Fruit fly (Drosophila melanogaster) whole organism, pupa: Measurements from ENCODE around the gene tll.

Source experiments
- CG10348 ChIP-seq: fragments of 200-800 bp; sonication (Bioruptor generic); IDR thresholded peaks from 2 replicates; pipeline ENCODE4 v1.3.6; 2022; ENCODE audit warnings: missing biosample characterization, missing genetic modification characterization
- CG12605 ChIP-seq: fragments of 200-800 bp; sonication (Bioruptor generic); IDR thresholded peaks from 2 replicates; pipeline ENCODE4 v1.3.6; 2022; ENCODE audit warnings: missing biosample characterization, missing genetic modification characterization
- CG13204 ChIP-seq: fragments of 200-800 bp; sonication (Bioruptor generic); optimal IDR thresholded peaks from 2 replicates; lab custom pipeline; 2018; ENCODE audit warnings: missing biosample characterization, mild to moderate bottlenecking, missing genetic modification characterization, moderate library complexity
- CG14655 ChIP-seq: fragments of 200-800 bp; sonication (Bioruptor generic); optimal IDR thresholded peaks from 3 replicates; lab custom pipeline; 2017; ENCODE audit warnings: mild to moderate bottlenecking, missing biosample characterization, missing genetic modification reagents, missing genetic modification characterization
- CG15710 ChIP-seq: fragments of 200-800 bp; sonication (Bioruptor generic); optimal IDR thresholded peaks from 2 replicates; lab custom pipeline; 2018; ENCODE audit warnings: missing biosample characterization, mild to moderate bottlenecking, missing genetic modification characterization, moderate library complexity
- CG17806 ChIP-seq: fragments of 200-800 bp; sonication (Bioruptor generic); optimal IDR thresholded peaks from 2 replicates; lab custom pipeline; 2018; ENCODE audit warnings: missing biosample characterization, mild to moderate bottlenecking, missing genetic modification characterization, moderate library complexity
- CG32121 ChIP-seq: fragments of 200-800 bp; sonication (Bioruptor generic); IDR thresholded peaks from 2 replicates; pipeline ENCODE4 v1.3.6; 2022; ENCODE audit warnings: missing biosample characterization, missing genetic modification characterization
- CG34367 ChIP-seq: fragments of 200-800 bp; sonication (Bioruptor generic); optimal IDR thresholded peaks from 2 replicates; lab custom pipeline; 2018; ENCODE audit warnings: missing biosample characterization, mild to moderate bottlenecking, missing genetic modification characterization
- CG4496 ChIP-seq: fragments of 200-800 bp; sonication (Bioruptor generic); IDR thresholded peaks from 3 replicates; pipeline ENCODE4 v1.3.6; 2022; ENCODE audit warnings: missing biosample characterization, missing genetic modification characterization
- CG8159 ChIP-seq: fragments of 200-800 bp; sonication (Bioruptor generic); optimal IDR thresholded peaks from 3 replicates; lab custom pipeline; 2018; ENCODE audit warnings: missing biosample characterization, mild to moderate bottlenecking, missing genetic modification characterization, moderate library complexity
- CG8301 ChIP-seq: fragments of 200-800 bp; sonication (Bioruptor generic); optimal IDR thresholded peaks from 2 replicates; lab custom pipeline; 2018; ENCODE audit warnings: missing biosample characterization, mild to moderate bottlenecking, missing genetic modification characterization
- CG9948 ChIP-seq: fragments of 200-800 bp; sonication (Bioruptor generic); optimal IDR thresholded peaks from 2 replicates; lab custom pipeline; 2018; ENCODE audit warnings: missing biosample characterization, mild to moderate bottlenecking, missing genetic modification characterization, moderate library complexity
- D1 ChIP-seq: fragments of 200-800 bp; sonication (Bioruptor generic); optimal IDR thresholded peaks from 2 replicates; lab custom pipeline; 2018; ENCODE audit warnings: missing biosample characterization, mild to moderate bottlenecking, missing genetic modification characterization, moderate library complexity
- EcR ChIP-seq: fragments of 200-800 bp; sonication (Bioruptor generic); optimal IDR thresholded peaks from 3 replicates; lab custom pipeline; 2019; ENCODE audit warnings: missing biosample characterization, missing genetic modification characterization, mild to moderate bottlenecking, moderate library complexity, missing genetic modification reagents
- Ets98B ChIP-seq: fragments of 200-800 bp; sonication (Bioruptor generic); IDR thresholded peaks from 2 replicates; pipeline ENCODE4 v1.3.6; 2022; ENCODE audit warnings: missing biosample characterization, missing genetic modification characterization
- Pif1A ChIP-seq: fragments of 200-800 bp; sonication (Bioruptor generic); optimal IDR thresholded peaks from 3 replicates; lab custom pipeline; 2016; ENCODE audit warnings: missing biosample characterization, missing genetic modification characterization
- Pif1B ChIP-seq: fragments of 200-800 bp; sonication (Bioruptor generic); optimal IDR thresholded peaks from 3 replicates; lab custom pipeline; 2016; ENCODE audit warnings: missing biosample characterization, missing genetic modification characterization
- Snoo ChIP-seq: fragments of 200-800 bp; sonication (Bioruptor generic); optimal IDR thresholded peaks from 3 replicates; lab custom pipeline; 2017; ENCODE audit warnings: missing biosample characterization, mild to moderate bottlenecking, missing genetic modification characterization, inconsistent platforms
- fd96Ca ChIP-seq: fragments of 200-800 bp; sonication (Bioruptor generic); IDR thresholded peaks from 3 replicates; pipeline ENCODE4 v1.3.6; 2022; ENCODE audit warnings: missing biosample characterization, missing genetic modification characterization
- gl ChIP-seq: fragments of 200-800 bp; sonication (Bioruptor generic); optimal IDR thresholded peaks from 2 replicates; lab custom pipeline; 2018; ENCODE audit warnings: missing biosample characterization, mild to moderate bottlenecking, missing genetic modification characterization
- rn ChIP-seq: fragments of 200-800 bp; sonication (Bioruptor generic); IDR thresholded peaks from 2 replicates; pipeline ENCODE4 v1.3.6; 2022; ENCODE audit warnings: missing biosample characterization, missing genetic modification characterization

tll gene

DNA sequence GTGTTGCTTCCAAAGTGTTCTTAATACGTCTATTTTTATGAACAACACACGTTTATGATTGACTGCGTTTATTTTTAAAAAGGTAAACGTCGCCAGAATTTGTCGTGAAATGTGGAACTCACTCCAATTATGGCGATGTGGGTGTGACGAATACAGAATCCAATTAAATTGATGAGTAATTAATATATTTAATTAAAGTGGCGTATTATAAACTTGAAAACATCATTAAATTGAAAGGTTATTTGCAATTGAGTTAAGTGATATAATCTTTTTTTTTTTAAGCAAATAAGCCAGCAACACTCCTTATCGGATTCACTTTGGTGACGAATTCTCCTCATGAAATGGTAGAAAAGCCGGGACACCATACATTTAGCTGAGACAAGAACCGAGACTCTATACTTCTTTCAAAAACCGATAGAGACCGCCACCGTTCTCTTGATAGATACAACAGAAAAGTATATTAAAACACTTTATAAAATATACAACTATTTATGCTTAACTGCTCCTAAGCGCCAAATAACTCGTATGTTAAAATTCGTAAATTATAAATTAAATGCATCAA, 18.3 kb downstream of the tll start:
- TF ChIP-seq CG4496 (GFP tag; lab: Robert Waterston, UW) (0 out of 3 replicates have a peak, but pooled peaks have one; percentile 11), D1 (tag; lab: Kevin White, UChicago) (peak; percentile 18), CG8301 (tag; lab: Kevin White, UChicago) (no peak)

DNA sequence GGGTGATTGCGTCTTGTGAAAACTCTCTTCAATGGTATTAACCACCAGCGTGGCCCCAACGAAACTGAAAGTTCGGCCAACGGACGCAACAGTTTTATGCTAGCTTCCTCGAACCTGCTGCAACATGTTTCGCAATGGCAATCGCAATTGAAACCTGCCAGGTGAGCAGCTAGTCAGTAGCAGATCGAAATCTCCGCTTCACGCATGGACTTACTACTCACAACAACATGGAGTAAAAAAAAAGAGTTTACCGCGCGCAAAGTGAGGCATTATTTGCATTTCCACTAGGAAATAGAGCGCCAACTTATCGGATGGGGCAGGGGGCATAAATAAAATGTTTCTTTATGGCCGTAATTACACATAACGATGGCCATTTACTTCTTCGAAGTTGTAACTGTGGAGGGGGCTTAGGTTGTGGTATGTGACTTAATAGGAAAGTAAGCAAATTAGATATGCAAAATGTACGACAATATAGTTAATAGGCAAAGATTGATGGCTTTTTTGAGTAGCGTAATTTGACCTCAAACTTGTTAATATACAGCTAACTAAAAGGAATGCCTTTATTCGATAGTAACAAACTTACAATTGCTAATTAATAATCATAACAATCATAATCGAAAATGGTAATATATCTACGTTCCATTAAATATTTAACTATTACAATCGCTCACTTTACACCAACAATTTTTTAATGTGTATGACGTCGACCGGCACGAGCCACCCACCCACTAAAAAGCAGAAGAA, 20.4 kb downstream of the tll start, which contains the start of gene CG15545:
TSS of gene CG15545 (minus strand) at position 51 of the 744 bp plus-strand sequence.
- peak; percentile 72 for TF ChIP-seq CG8301 (tag; lab: Kevin White, UChicago)
- no peak for TF ChIP-seq CG15710
- no peak for TF ChIP-seq CG8159 (tag; lab: Kevin White, UChicago)
- no peak for TF ChIP-seq Snoo (tag; lab: Kevin White, UChicago)
- TF ChIP-seq CG9948 (tag; lab: Kevin White, UChicago) = no peak
- TF ChIP-seq gl = no peak
- TF ChIP-seq CG14655 (GFP tag; lab: Kevin White, UChicago) = peak; percentile 77
- TF ChIP-seq, all 21 proteins: peak for 2

dm6 chr3R:30874679-30875078, 22.6 kb downstream of the tll start:
- TF ChIP-seq Ets98B (peak; percentile 38; the same call in 1 of the 2 replicates), fd96Ca (GFP tag; lab: Robert Waterston, UW) (0 out of 3 replicates have a peak, but pooled peaks have one; percentile 16), CG14655 (GFP tag; lab: Kevin White, UChicago) (peak; percentile 38), CG32121 (0 out of 2 replicates have a peak, but pooled peaks have one; percentile 11), CG8301 (tag; lab: Kevin White, UChicago) (peak; percentile 18), EcR (GFP tag; lab: Kevin White, UChicago) (no peak), CG13204 (GFP tag; lab: Kevin White, UChicago) (peak; percentile 1), CG12605 (GFP tag; lab: Robert Waterston, UW) (no peak), CG4496 (GFP tag; lab: Robert Waterston, UW) (0 out of 3 replicates have a peak, but pooled peaks have one; percentile 58)

DNA sequence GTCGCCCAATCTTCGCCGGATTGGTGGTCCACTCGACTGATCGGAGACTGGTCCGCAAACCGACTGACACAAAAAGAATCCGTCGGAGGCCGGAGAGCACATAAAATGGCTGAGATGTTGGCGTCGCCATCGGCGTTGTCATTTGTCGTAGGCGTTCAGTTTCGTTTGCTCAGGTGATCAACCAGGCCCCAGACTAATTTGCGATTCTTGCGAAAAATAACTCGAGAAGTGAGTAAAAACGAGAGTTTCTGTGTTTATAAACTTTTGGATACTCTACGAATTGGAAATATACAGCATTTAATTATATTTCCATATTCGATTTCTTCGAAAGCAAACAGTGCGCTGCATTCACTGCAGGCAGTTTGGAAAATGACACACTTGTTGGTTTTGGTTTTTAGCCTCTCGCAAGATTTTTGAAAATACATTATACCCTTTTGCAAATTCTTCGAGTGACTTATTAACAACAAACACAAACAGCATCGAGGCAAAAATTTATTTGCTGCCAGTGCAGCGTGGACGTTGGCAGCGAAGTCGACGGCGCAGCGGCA, 24.1 kb downstream of the tll start, which contains the start of gene CG15546:
TSS of gene CG15546 (minus strand) at position 51 of the 548 bp plus-strand sequence.
- TF ChIP-seq CG4496 (GFP tag; lab: Robert Waterston, UW) (peak; percentile 78), Pif1A (GFP tag; lab: Kevin White, UChicago) (no peak), D1 (tag; lab: Kevin White, UChicago) (no peak), fd96Ca (GFP tag; lab: Robert Waterston, UW) (peak; percentile 87), Snoo (tag; lab: Kevin White, UChicago) (no peak), CG15710 (no peak), CG10348 (GFP tag; lab: Robert Waterston, UW) (peak; percentile 59; the same call in 1 of the 2 replicates), CG32121 (peak; percentile 88), CG14655 (GFP tag; lab: Kevin White, UChicago) (no peak), CG8301 (tag; lab: Kevin White, UChicago) (no peak), rn (GFP tag; lab: Robert Waterston, UW) (no peak), Ets98B (peak; percentile 79), Pif1B (no peak), CG17806 (no peak), CG12605 (GFP tag; lab: Robert Waterston, UW) (peak; percentile 32; the same call in 1 of the 2 replicates), gl (no peak), CG34367 (tag; lab: Kevin White, UChicago) (no peak), EcR (GFP tag; lab: Kevin White, UChicago) (no peak), CG8159 (tag; lab: Kevin White, UChicago) (no peak), CG13204 (GFP tag; lab: Kevin White, UChicago) (no peak), CG9948 (tag; lab: Kevin White, UChicago) (no peak)

- TF ChIP-seq CG8159 (tag; lab: Kevin White, UChicago) (no peak), CG12605 (GFP tag; lab: Robert Waterston, UW) (no peak), Ets98B (no peak), CG13204 (GFP tag; lab: Kevin White, UChicago) (no peak), gl (no peak)
Observed at dm6 chr3R:30878105-30878504, 26.0 kb downstream of the tll start.

DNA sequence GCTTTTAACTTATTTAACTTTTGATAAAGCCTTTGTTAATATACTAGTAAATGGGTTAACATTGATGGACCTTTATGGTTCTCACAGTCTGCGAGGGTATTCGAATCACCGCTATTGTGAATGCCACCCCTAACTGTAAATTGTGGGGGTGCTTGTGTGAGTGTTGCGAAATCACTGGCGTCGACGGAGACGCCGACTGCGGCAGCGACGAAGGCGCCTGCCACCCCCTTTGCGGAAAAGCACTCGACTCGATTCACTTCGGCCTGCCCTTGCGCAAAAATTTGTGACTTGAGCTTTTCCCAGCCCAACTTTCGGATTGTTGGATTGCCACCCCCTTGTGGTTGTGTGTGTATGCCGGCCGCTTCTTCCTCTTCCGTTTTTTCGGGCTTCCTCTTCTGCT, 27.9 kb downstream of the tll start:
- TF ChIP-seq CG17806 (no peak), CG34367 (tag; lab: Kevin White, UChicago) (no peak), Snoo (tag; lab: Kevin White, UChicago) (no peak), CG12605 (GFP tag; lab: Robert Waterston, UW) (no peak), D1 (tag; lab: Kevin White, UChicago) (no peak), CG9948 (tag; lab: Kevin White, UChicago) (no peak), Pif1B (no peak), CG4496 (GFP tag; lab: Robert Waterston, UW) (no peak), Pif1A (GFP tag; lab: Kevin White, UChicago) (no peak), CG8301 (tag; lab: Kevin White, UChicago) (no peak), CG8159 (tag; lab: Kevin White, UChicago) (no peak), CG13204 (GFP tag; lab: Kevin White, UChicago) (no peak)
